Worm (Caenorhabditis elegans) whole organism, mixed stage, embryonic: Measurements from ENCODE around the gene zyg-8.

Experiments used
- nhr-12 ChIP-seq: fragments of 150-350 bp; optimal IDR thresholded peaks from 2 replicates; lab custom pipeline; 2014; ENCODE audit warnings: missing biosample characterization, missing genetic modification characterization
- nhr-76 ChIP-seq: sonication (generic microtip); optimal IDR thresholded peaks from 2 replicates; lab custom pipeline; 2017; ENCODE audit warnings: missing biosample characterization, missing genetic modification characterization

DNA sequence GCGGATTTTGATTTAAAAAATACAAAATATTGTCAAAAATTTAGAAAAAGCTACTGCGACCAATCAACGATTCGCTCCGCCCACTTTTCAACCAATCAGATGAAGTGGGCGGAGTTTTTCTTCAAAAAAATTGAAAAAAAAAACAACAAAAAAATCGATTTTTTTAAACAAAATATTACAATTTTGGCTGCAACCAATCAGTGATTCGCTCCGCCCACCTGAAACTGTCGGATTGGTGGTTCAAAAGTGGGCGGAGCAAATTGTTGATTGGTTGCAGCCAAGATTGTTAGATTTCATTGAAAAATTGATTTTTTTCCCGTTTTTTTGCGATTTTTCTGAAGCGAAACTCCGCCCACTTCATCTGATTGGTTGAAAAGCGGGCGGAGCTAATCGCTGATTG lies 28.3 kb upstream of the zyg-8 start:
- TF ChIP-seq nhr-76 (tag; lab: Kevin White, UChicago) (no peak), nhr-12 (tag; lab: Kevin White, UChicago) (no peak)
